Worm (Caenorhabditis elegans): Measurements from ENCODE around the gene srlf-19.

- TF ChIP-seq B0261.1 (tag; optimal IDR thresholded peaks at IDR 0.05): no peak
- no peak for TF ChIP-seq egrh-3 (GFP tag; IDR thresholded peaks at IDR 0.05)
Measured at ce11 chrV:457839-458238, 47.5 kb upstream of the srlf-19 start.
